Fruit fly (Drosophila melanogaster) whole organism, embryonic: Measurements from ENCODE around the gene Rfx.

Source experiments
- Abd-B ChIP-seq: fragments of 200-800 bp; sonication (Bioruptor generic); optimal IDR thresholded peaks from 2 replicates; lab custom pipeline; 2018; ENCODE audit warnings: missing biosample characterization, mild to moderate bottlenecking, missing genetic modification characterization, moderate library complexity
- Adf1 ChIP-seq: fragments of 200-800 bp; sonication (Bioruptor generic); IDR thresholded peaks from 2 replicates; pipeline ENCODE4 v1.3.6; 2022; ENCODE audit warnings: missing biosample characterization, missing genetic modification characterization
- BtbVII ChIP-seq: fragments of 200-800 bp; sonication (Bioruptor generic); optimal IDR thresholded peaks from 3 replicates; lab custom pipeline; 2017; ENCODE audit warnings: missing biosample characterization, mild to moderate bottlenecking, missing genetic modification characterization
- CG10321 ChIP-seq: fragments of 200-800 bp; sonication (Bioruptor generic); IDR thresholded peaks from 2 replicates; pipeline ENCODE4 v1.3.6; 2022; ENCODE audit warnings: missing biosample characterization, missing genetic modification characterization
- CG10959 ChIP-seq: fragments of 200-800 bp; sonication (Bioruptor generic); IDR thresholded peaks from 2 replicates; pipeline ENCODE4 v1.3.6; 2022; ENCODE audit warnings: missing biosample characterization, missing genetic modification characterization
- CG10979 ChIP-seq: fragments of 200-800 bp; sonication (Bioruptor generic); optimal IDR thresholded peaks from 2 replicates; lab custom pipeline; 2018; ENCODE audit warnings: missing biosample characterization, mild to moderate bottlenecking, missing genetic modification characterization, moderate library complexity
- CG11456 ChIP-seq: fragments of 200-800 bp; sonication (Bioruptor generic); IDR thresholded peaks from 3 replicates; pipeline ENCODE4 v1.3.6; 2022; ENCODE audit warnings: missing biosample characterization, missing genetic modification characterization
- CG12299 ChIP-seq: fragments of 200-800 bp; sonication (Bioruptor generic); optimal IDR thresholded peaks from 2 replicates; lab custom pipeline; 2018; ENCODE audit warnings: missing biosample characterization, mild to moderate bottlenecking, missing genetic modification characterization
- CG14014 ChIP-seq: fragments of 200-800 bp; sonication (Bioruptor generic); IDR thresholded peaks from 2 replicates; pipeline ENCODE4 v1.3.6; 2022; ENCODE audit warnings: missing biosample characterization, missing genetic modification characterization
- CG15073 ChIP-seq: fragments of 200-800 bp; sonication (Bioruptor generic); optimal IDR thresholded peaks from 2 replicates; lab custom pipeline; 2016; ENCODE audit warnings: missing biosample characterization, missing genetic modification characterization
- CG1647 ChIP-seq: fragments of 200-800 bp; sonication (Bioruptor generic); optimal IDR thresholded peaks from 3 replicates; lab custom pipeline; 2016; ENCODE audit warnings: missing biosample characterization, missing genetic modification characterization
- CG17385 ChIP-seq: fragments of 200-800 bp; sonication (Bioruptor generic); optimal IDR thresholded peaks from 3 replicates; lab custom pipeline; 2018; ENCODE audit warnings: missing biosample characterization, mild to moderate bottlenecking, missing genetic modification characterization
- CG18011 ChIP-seq: fragments of 200-800 bp; sonication (Bioruptor generic); optimal IDR thresholded peaks from 2 replicates; lab custom pipeline; 2017; ENCODE audit warnings: missing biosample characterization, missing genetic modification characterization, mild to moderate bottlenecking, moderate library complexity, missing genotype
- CG1832 ChIP-seq: fragments of 200-800 bp; sonication (Bioruptor generic); optimal IDR thresholded peaks from 2 replicates; lab custom pipeline; 2017; ENCODE audit warnings: missing biosample characterization, mild to moderate bottlenecking, missing genetic modification characterization, inconsistent platforms
- CG34422 ChIP-seq: fragments of 200-800 bp; sonication (Bioruptor generic); IDR thresholded peaks from 3 replicates; pipeline ENCODE4 v1.3.6; 2022; ENCODE audit warnings: missing biosample characterization, missing genetic modification characterization
- CG3847 ChIP-seq: fragments of 200-800 bp; sonication (Bioruptor generic); IDR thresholded peaks from 2 replicates; pipeline ENCODE4 v1.3.6; 2022; ENCODE audit warnings: missing biosample characterization, missing genetic modification characterization
- CG6683 ChIP-seq: fragments of 200-800 bp; sonication (Bioruptor generic); optimal IDR thresholded peaks from 2 replicates; lab custom pipeline; 2017; ENCODE audit warnings: missing biosample characterization, mild to moderate bottlenecking, missing genetic modification characterization, missing genetic modification reagents
- CG9727 ChIP-seq: fragments of 200-800 bp; sonication (Bioruptor generic); optimal IDR thresholded peaks from 3 replicates; lab custom pipeline; 2017; ENCODE audit warnings: missing biosample characterization, mild to moderate bottlenecking, missing genetic modification characterization
- Deaf1 ChIP-seq: fragments of 200-800 bp; optimal IDR thresholded peaks from 3 replicates; lab custom pipeline; 2019; ENCODE audit warnings: missing biosample characterization, mild to moderate bottlenecking, missing genetic modification characterization, moderate library complexity
- Dip2 ChIP-seq: fragments of 200-800 bp; sonication (Bioruptor generic); IDR thresholded peaks from 2 replicates; pipeline ENCODE4 v1.3.6; 2022; ENCODE audit warnings: missing biosample characterization, missing genetic modification characterization
- Dll ChIP-seq: fragments of 200-800 bp; sonication (Bioruptor generic); IDR thresholded peaks from 4 replicates; pipeline ENCODE4 v1.3.6; 2022; ENCODE audit warnings: missing biosample characterization, missing genetic modification characterization; ENCODE audit not compliant: partially characterized antibody
- E2f2 ChIP-seq: fragments of 200-800 bp; sonication (Bioruptor generic); IDR thresholded peaks from 2 replicates; pipeline ENCODE4 v1.3.6; 2022; ENCODE audit warnings: missing biosample characterization, missing genetic modification characterization
- ERR ChIP-seq: fragments of 200-800 bp; sonication (Bioruptor generic); optimal IDR thresholded peaks from 2 replicates; lab custom pipeline; 2016; ENCODE audit warnings: missing biosample characterization, missing genetic modification characterization
- Ets65A ChIP-seq: fragments of 200-800 bp; sonication (Bioruptor generic); peaks from one replicate; lab custom pipeline; 2016; ENCODE audit warnings: missing biosample characterization, missing genetic modification characterization
- HHEX ChIP-seq: fragments of 200-800 bp; sonication (Bioruptor generic); optimal IDR thresholded peaks from 3 replicates; lab custom pipeline; 2017; ENCODE audit warnings: missing biosample characterization, mild to moderate bottlenecking, missing genetic modification characterization, missing genetic modification reagents
- Hmx ChIP-seq: fragments of 200-800 bp; sonication (Bioruptor generic); optimal IDR thresholded peaks from 2 replicates; lab custom pipeline; 2016; ENCODE audit warnings: missing biosample characterization, missing genetic modification characterization
- Hr39 ChIP-seq: fragments of >200 bp; optimal IDR thresholded peaks from 2 replicates; lab custom pipeline; 2017
- Jarid2 ChIP-seq: fragments of 200-800 bp; sonication (Bioruptor generic); optimal IDR thresholded peaks from 3 replicates; lab custom pipeline; 2017; ENCODE audit warnings: mild to moderate bottlenecking, missing biosample characterization, missing genetic modification reagents, missing genetic modification characterization
- MTF-1 ChIP-seq: fragments of 200-800 bp; sonication (Bioruptor generic); optimal IDR thresholded peaks from 2 replicates; lab custom pipeline; 2018; ENCODE audit warnings: missing biosample characterization, mild to moderate bottlenecking, missing genetic modification characterization, borderline replicate concordance
- Med ChIP-seq: fragments of 200-800 bp; sonication (Bioruptor generic); peaks from one replicate; lab custom pipeline; 2016; ENCODE audit warnings: missing biosample characterization, missing genetic modification characterization, mild to moderate bottlenecking, inconsistent platforms, moderate library complexity
- Nf-YA ChIP-seq: fragments of 200-800 bp; sonication (Bioruptor generic); IDR thresholded peaks from 2 replicates; pipeline ENCODE4 v1.3.6; 2022; ENCODE audit warnings: missing biosample characterization, missing genetic modification characterization
- Nf-YC ChIP-seq: fragments of 200-800 bp; optimal IDR thresholded peaks from 3 replicates; lab custom pipeline; 2019; ENCODE audit warnings: missing biosample characterization, mild to moderate bottlenecking, missing genetic modification characterization, moderate library complexity
- Rfx ChIP-seq: fragments of 200-800 bp; sonication (Bioruptor generic); IDR thresholded peaks from 2 replicates; pipeline ENCODE4 v1.3.6; 2022; ENCODE audit warnings: missing biosample characterization, missing genetic modification characterization
- Side ChIP-seq: fragments of 200-800 bp; sonication (Bioruptor generic); optimal IDR thresholded peaks from 2 replicates; lab custom pipeline; 2016; ENCODE audit warnings: missing biosample characterization, missing genetic modification characterization
- ab ChIP-seq: fragments of 200-800 bp; sonication (Bioruptor generic); optimal IDR thresholded peaks from 2 replicates; lab custom pipeline; 2016; ENCODE audit warnings: missing biosample characterization, missing genetic modification characterization
- amos ChIP-seq: fragments of 200-800 bp; sonication (Bioruptor generic); IDR thresholded peaks from 2 replicates; pipeline ENCODE4 v1.3.6; 2022; ENCODE audit warnings: missing biosample characterization, missing genetic modification characterization; ENCODE audit not compliant: partially characterized antibody
- bsh ChIP-seq, 2 experiments: fragments of 200-800 bp; sonication (Bioruptor generic); optimal IDR thresholded peaks; 2 replicates each; lab custom pipeline; 2017 to 2018; ENCODE audit warnings: mild to moderate bottlenecking in 2 of 2, missing biosample characterization in 2 of 2, missing genetic modification characterization in 2 of 2, moderate library complexity in 1 of 2
- chm ChIP-seq: fragments of 200-800 bp; sonication (Bioruptor generic); IDR thresholded peaks from 2 replicates; pipeline ENCODE4 v1.3.6; 2022; ENCODE audit warnings: missing biosample characterization, missing genetic modification characterization
- ems ChIP-seq: fragments of 200-800 bp; sonication (Bioruptor generic); optimal IDR thresholded peaks from 3 replicates; lab custom pipeline; 2016; ENCODE audit warnings: missing biosample characterization, missing genetic modification characterization
- ewg ChIP-seq: fragments of 200-800 bp; sonication (Bioruptor generic); optimal IDR thresholded peaks from 3 replicates; lab custom pipeline; 2017; ENCODE audit warnings: mild to moderate bottlenecking, missing biosample characterization, missing genetic modification reagents, missing genetic modification characterization
- lmd ChIP-seq: fragments of 200-800 bp; sonication (Bioruptor generic); IDR thresholded peaks from 2 replicates; pipeline ENCODE4 v1.3.6; 2022; ENCODE audit warnings: missing biosample characterization, missing genetic modification characterization
- lov ChIP-seq, 2 experiments: fragments of 200-800 bp in 1 of 2; fragments of >200 bp in 1 of 2; sonication (Bioruptor generic) in 1 of 2; IDR thresholded peaks in 1 of 2; optimal IDR thresholded peaks in 1 of 2; 2 replicates in 1 of 2; 3 replicates in 1 of 2; pipeline versions ENCODE4 v1.3.6 to Lab custom; 2017 to 2022; ENCODE audit warnings: missing biosample characterization in 1 of 2, missing genetic modification characterization in 1 of 2
- odd ChIP-seq: fragments of 200-800 bp; sonication (Bioruptor generic); optimal IDR thresholded peaks from 2 replicates; lab custom pipeline; 2017; ENCODE audit warnings: missing biosample characterization, mild to moderate bottlenecking, missing genetic modification characterization
- pho ChIP-seq: fragments of 200-800 bp; sonication (Bioruptor generic); optimal IDR thresholded peaks from 2 replicates; lab custom pipeline; 2016; ENCODE audit warnings: missing biosample characterization, missing genetic modification characterization
- phol ChIP-seq: fragments of 200-800 bp; sonication (Bioruptor generic); optimal IDR thresholded peaks from 3 replicates; lab custom pipeline; 2018; ENCODE audit warnings: missing biosample characterization, mild to moderate bottlenecking, missing genetic modification characterization, moderate library complexity
- seq ChIP-seq: fragments of 200-800 bp; sonication (Bioruptor generic); IDR thresholded peaks from 2 replicates; pipeline ENCODE4 v1.3.6; 2022; ENCODE audit warnings: missing biosample characterization, missing genetic modification characterization
- sisA ChIP-seq: fragments of 200-800 bp; sonication (Bioruptor generic); IDR thresholded peaks from 2 replicates; pipeline ENCODE4 v1.3.6; 2022; ENCODE audit warnings: missing biosample characterization, missing genetic modification characterization
- tup ChIP-seq: fragments of 200-800 bp; sonication (Bioruptor generic); optimal IDR thresholded peaks from 2 replicates; lab custom pipeline; 2016; ENCODE audit warnings: missing biosample characterization, mild to moderate bottlenecking, missing genetic modification characterization, moderate library complexity

Rfx gene

dm6 chr3R:10370495-10370894 is 7.4 kb downstream of the Rfx start (continued):
- no peak for TF ChIP-seq ab (GFP tag; lab: Kevin White, UChicago)
- TF ChIP-seq ems (GFP tag; lab: Kevin White, UChicago) = no peak
- no peak for TF ChIP-seq CG6683 (GFP tag; lab: Kevin White, UChicago)
- TF ChIP-seq CG18011 = no peak
- no peak for TF ChIP-seq Deaf1
- TF ChIP-seq Dip2 (GFP tag; lab: Robert Waterston, UW) = no peak
- TF ChIP-seq sisA (GFP tag; lab: Robert Waterston, UW) = no peak; the same call in 1 of the 2 replicates
- peak; percentile 66 for TF ChIP-seq CG10979 (tag; lab: Kevin White, UChicago)
- TF ChIP-seq CG34422 (GFP tag; lab: Robert Waterston, UW) = peak; percentile 33; the same call in 1 of the 3 replicates
- no peak for TF ChIP-seq ERR (GFP tag; lab: Kevin White, UChicago)
- TF ChIP-seq amos (GFP tag; lab: Robert Waterston, UW) = no peak

dm6 chr3R:10369799-10370198 is 8.1 kb downstream of the Rfx start:
- TF ChIP-seq CG10959 (GFP tag; lab: Robert Waterston, UW) (0 out of 2 replicates have a peak, but pooled peaks have one; percentile 34), chm (GFP tag; lab: Robert Waterston, UW) (no peak)

- TF ChIP-seq CG3847 (no peak), CG14014 (no peak), odd (GFP tag; lab: Kevin White, UChicago) (no peak), pho (GFP tag; lab: Kevin White, UChicago) (no peak), CG11456 (GFP tag; lab: Robert Waterston, UW) (0 out of 3 replicates have a peak, but pooled peaks have one; percentile 34), ewg (peak; percentile 49), Hr39 (lab: Kevin White, UChicago) (no peak), BtbVII (no peak), CG10321 (GFP tag; lab: Robert Waterston, UW) (peak; percentile 95), Ets65A (GFP tag; lab: Kevin White, UChicago) (peak; percentile 27), Rfx (GFP tag; lab: Robert Waterston, UW) (peak; percentile 95), CG12299 (no peak), CG1647 (GFP tag; lab: Kevin White, UChicago) (no peak), Dll (GFP tag; lab: Robert Waterston, UW) (no peak), lmd (GFP tag; lab: Robert Waterston, UW) (no peak), HHEX (GFP tag; lab: Kevin White, UChicago) (no peak), Deaf1 (peak; percentile 72), lov (optimal IDR thresholded peaks at IDR 0.05; lab: Kevin White, UChicago) (no peak), lov (GFP tag; IDR thresholded peaks at IDR 0.05; lab: Robert Waterston, UW) (no peak), Nf-YC (peak; percentile 99), phol (no peak), Jarid2 (GFP tag; lab: Kevin White, UChicago) (peak; percentile 34), seq (GFP tag; lab: Robert Waterston, UW) (peak; percentile 96), Nf-YA (GFP tag; lab: Robert Waterston, UW) (peak; percentile 82), Abd-B (no peak), tup (GFP tag; lab: Kevin White, UChicago) (no peak), CG1832 (GFP tag; lab: Kevin White, UChicago) (peak; percentile 93), CG9727 (GFP tag; lab: Kevin White, UChicago) (peak; percentile 42), Adf1 (GFP tag; lab: Robert Waterston, UW) (peak; percentile 44; the same call in 1 of the 2 replicates), E2f2 (GFP tag; lab: Robert Waterston, UW) (no peak), Side (GFP tag; lab: Kevin White, UChicago) (no peak), MTF-1 (GFP tag; lab: Kevin White, UChicago) (no peak), Med (GFP tag; lab: Kevin White, UChicago) (peak; percentile 31), Hmx (GFP tag; lab: Kevin White, UChicago) (no peak), bsh (GFP tag; optimal IDR thresholded peaks at IDR 0.05; lab: Kevin White, UChicago) (no peak), ab (GFP tag; lab: Kevin White, UChicago) (no peak), CG15073 (GFP tag; lab: Kevin White, UChicago) (peak; percentile 87), CG17385 (no peak)
These were observed 9.6 kb downstream of the Rfx start for dm6 chr3R:10368251-10368650.
